In genomic region chr2L:7991391-7991876, dm6 we compare ENCODE assay signal across 6 fruit fly cellular contexts.
TF ChIP-seq lines count a peak whose summit lies in the region.

No protein-coding gene starts in this region.

- TF ChIP-seq CTCF in whole organism, embryonic (GFP tag; optimal IDR thresholded peaks at IDR 0.05; lab: Kevin White, UChicago): no peak

TF ChIP-seq in whole organism, 6 proteins besides CTCF, POLR2A, EP300 and RAD21:
- TF ChIP-seq pan (optimal IDR thresholded peaks at IDR 0.05; lab: Kevin White, UChicago): no peak
- TF ChIP-seq Dll (optimal IDR thresholded peaks at IDR 0.05; lab: Kevin White, UChicago): peak; percentile 93

TF ChIP-seq in whole organism, adult, 20 proteins besides CTCF, POLR2A, EP300 and RAD21:
- TF ChIP-seq Mnt (GFP tag; optimal IDR thresholded peaks at IDR 0.05; lab: Kevin White, UChicago) (peak; percentile 61), bab1 (GFP tag; optimal IDR thresholded peaks at IDR 0.05; lab: Kevin White, UChicago) (no peak), cic (GFP tag; optimal IDR thresholded peaks at IDR 0.05; lab: Kevin White, UChicago) (peak; percentile 27), ovo (GFP tag; optimal IDR thresholded peaks at IDR 0.05; lab: Kevin White, UChicago) (peak; percentile 80)

TF ChIP-seq in whole organism, embryonic, 481 proteins besides CTCF, POLR2A, EP300 and RAD21 (continues in another document):
- TF ChIP-seq CG8924 (tag; optimal IDR thresholded peaks at IDR 0.05; lab: Kevin White, UChicago): no peak
- TF ChIP-seq CG10543 (GFP tag; optimal IDR thresholded peaks at IDR 0.05; lab: Kevin White, UChicago): peak; percentile 11
- TF ChIP-seq CG3163 (GFP tag; optimal IDR thresholded peaks at IDR 0.05; lab: Kevin White, UChicago): peak; percentile 80
- TF ChIP-seq D (optimal IDR thresholded peaks at IDR 0.05; lab: Kevin White, UChicago): peak; percentile 61
- TF ChIP-seq D (GFP tag; optimal IDR thresholded peaks at IDR 0.05; lab: Kevin White, UChicago): no peak
- 0 out of 3 replicates have a peak, but pooled peaks have one; percentile 38 for TF ChIP-seq so (GFP tag; IDR thresholded peaks at IDR 0.05; lab: Robert Waterston, UW)
- 0 out of 3 replicates have a peak, but pooled peaks have one; percentile 27 for TF ChIP-seq CG34422 (GFP tag; IDR thresholded peaks at IDR 0.05; lab: Robert Waterston, UW)
- TF ChIP-seq lab (GFP tag; optimal IDR thresholded peaks at IDR 0.05; lab: Kevin White, UChicago): peak; percentile 22
- TF ChIP-seq kah (GFP tag; optimal IDR thresholded peaks at IDR 0.05; lab: Kevin White, UChicago): peak; percentile 4
- peak; percentile 90 for TF ChIP-seq Ets65A (GFP tag; lab: Kevin White, UChicago)
- 0 out of 2 replicates have a peak, but pooled peaks have one; percentile 15 for TF ChIP-seq H2.0 (GFP tag; IDR thresholded peaks at IDR 0.05; lab: Robert Waterston, UW)
- no peak for TF ChIP-seq CG15011 (GFP tag; optimal IDR thresholded peaks at IDR 0.05; lab: Kevin White, UChicago)
- TF ChIP-seq CG32532 (GFP tag; IDR thresholded peaks at IDR 0.05; lab: Robert Waterston, UW): 0 out of 2 replicates have a peak, but pooled peaks have one; percentile 33
- no peak for TF ChIP-seq CG9876 (GFP tag; optimal IDR thresholded peaks at IDR 0.05; lab: Kevin White, UChicago)
- TF ChIP-seq pros (GFP tag; optimal IDR thresholded peaks at IDR 0.05; lab: Kevin White, UChicago): peak; percentile 55
- peak; percentile 89 for TF ChIP-seq gcm (GFP tag; optimal IDR thresholded peaks at IDR 0.05; lab: Kevin White, UChicago)
- TF ChIP-seq kni (GFP tag; optimal IDR thresholded peaks at IDR 0.05; lab: Kevin White, UChicago): peak; percentile 2
- peak; percentile 46; the same call in 1 of the 2 replicates for TF ChIP-seq sna (GFP tag; IDR thresholded peaks at IDR 0.05; lab: Robert Waterston, UW; ENCODE audit: partially characterized antibody)
- TF ChIP-seq CG12769 (tag; optimal IDR thresholded peaks at IDR 0.05; lab: Kevin White, UChicago): peak; percentile 48
- peak; percentile 82 for TF ChIP-seq Blimp-1 (GFP tag; optimal IDR thresholded peaks at IDR 0.05; lab: Kevin White, UChicago)

TF ChIP-seq in whole organism, prepupa, 60 proteins besides CTCF, POLR2A, EP300 and RAD21:
- TF ChIP-seq CG1621 (tag; optimal IDR thresholded peaks at IDR 0.05; lab: Kevin White, UChicago): peak; percentile 2
- TF ChIP-seq vri (GFP tag; optimal IDR thresholded peaks at IDR 0.05; lab: Kevin White, UChicago): peak; percentile 2
- peak; percentile 15 for TF ChIP-seq CG7368 (GFP tag; optimal IDR thresholded peaks at IDR 0.05; lab: Kevin White, UChicago)
- no peak for TF ChIP-seq salr (GFP tag; optimal IDR thresholded peaks at IDR 0.05; lab: Kevin White, UChicago)
- TF ChIP-seq CG8119 (GFP tag; IDR thresholded peaks at IDR 0.05; lab: Robert Waterston, UW): no peak
- no peak for TF ChIP-seq CG6792 (GFP tag; optimal IDR thresholded peaks at IDR 0.05; lab: Kevin White, UChicago)
- no peak for TF ChIP-seq Eip78C (GFP tag; lab: Kevin White, UChicago)
- TF ChIP-seq CG15336 (GFP tag; IDR thresholded peaks at IDR 0.05; lab: Robert Waterston, UW): no peak
- TF ChIP-seq fkh (GFP tag; optimal IDR thresholded peaks at IDR 0.05; lab: Kevin White, UChicago): no peak
- TF ChIP-seq Eip93F (GFP tag; optimal IDR thresholded peaks at IDR 0.05; lab: Kevin White, UChicago): peak; percentile 47
- TF ChIP-seq CG6163 (GFP tag; IDR thresholded peaks at IDR 0.05; lab: Robert Waterston, UW): peak; percentile 45; the same call in 2 of the 3 replicates
- TF ChIP-seq CG11762 (GFP tag; optimal IDR thresholded peaks at IDR 0.05; lab: Kevin White, UChicago; ENCODE audit: insufficient read depth): no peak
- peak; percentile 62 for TF ChIP-seq svp (GFP tag; lab: Kevin White, UChicago)
- TF ChIP-seq Blimp-1 (GFP tag; optimal IDR thresholded peaks at IDR 0.05; lab: Kevin White, UChicago): peak; percentile 7
- TF ChIP-seq lz (GFP tag; optimal IDR thresholded peaks at IDR 0.05; lab: Kevin White, UChicago): no peak
- peak; percentile 56 for TF ChIP-seq Sox14 (GFP tag; optimal IDR thresholded peaks at IDR 0.05; lab: Kevin White, UChicago)
- TF ChIP-seq ss (GFP tag; optimal IDR thresholded peaks at IDR 0.05; lab: Kevin White, UChicago): peak; percentile 10 to 23
- no peak for TF ChIP-seq CG6808 (GFP tag; optimal IDR thresholded peaks at IDR 0.05; lab: Kevin White, UChicago)
- TF ChIP-seq topi (GFP tag; optimal IDR thresholded peaks at IDR 0.05; lab: Kevin White, UChicago): no peak
- no peak for TF ChIP-seq Gug (GFP tag; IDR thresholded peaks at IDR 0.05; lab: Robert Waterston, UW)
- TF ChIP-seq CG9139 (GFP tag; optimal IDR thresholded peaks at IDR 0.05; lab: Kevin White, UChicago): peak; percentile 24
- peak; percentile 3 for TF ChIP-seq net (GFP tag; optimal IDR thresholded peaks at IDR 0.05; lab: Kevin White, UChicago)
TF ChIP-seq in whole organism, prepupa: peak in this region for 11.

TF ChIP-seq in whole organism, pupa, 21 proteins besides CTCF, POLR2A, EP300 and RAD21:
- 0 out of 3 replicates have a peak, but pooled peaks have one; percentile 5 for TF ChIP-seq fd96Ca (GFP tag; IDR thresholded peaks at IDR 0.05; lab: Robert Waterston, UW)
- no peak for TF ChIP-seq CG13204 (GFP tag; optimal IDR thresholded peaks at IDR 0.05; lab: Kevin White, UChicago)
- TF ChIP-seq CG15710 (tag; optimal IDR thresholded peaks at IDR 0.05; lab: Kevin White, UChicago): no peak
- TF ChIP-seq CG34367 (tag; optimal IDR thresholded peaks at IDR 0.05; lab: Kevin White, UChicago): no peak
- TF ChIP-seq CG8301 (tag; optimal IDR thresholded peaks at IDR 0.05; lab: Kevin White, UChicago): no peak
- TF ChIP-seq CG4496 (GFP tag; IDR thresholded peaks at IDR 0.05; lab: Robert Waterston, UW): peak; percentile 64; the same call in 1 of the 3 replicates
- TF ChIP-seq rn (GFP tag; IDR thresholded peaks at IDR 0.05; lab: Robert Waterston, UW): no peak
- TF ChIP-seq Pif1A (GFP tag; optimal IDR thresholded peaks at IDR 0.05; lab: Kevin White, UChicago): no peak
- TF ChIP-seq CG8159 (tag; optimal IDR thresholded peaks at IDR 0.05; lab: Kevin White, UChicago): no peak
- TF ChIP-seq CG32121 (GFP tag; IDR thresholded peaks at IDR 0.05; lab: Robert Waterston, UW): peak; percentile 15; the same call in 1 of the 2 replicates
- TF ChIP-seq CG9948 (tag; optimal IDR thresholded peaks at IDR 0.05; lab: Kevin White, UChicago): no peak
- no peak for TF ChIP-seq CG17806 (tag; optimal IDR thresholded peaks at IDR 0.05; lab: Kevin White, UChicago)
- TF ChIP-seq CG10348 (GFP tag; IDR thresholded peaks at IDR 0.05; lab: Robert Waterston, UW): no peak
- no peak for TF ChIP-seq Snoo (tag; optimal IDR thresholded peaks at IDR 0.05; lab: Kevin White, UChicago)
- no peak for TF ChIP-seq D1 (tag; optimal IDR thresholded peaks at IDR 0.05; lab: Kevin White, UChicago)
- peak; percentile 9; the same call in 1 of the 2 replicates for TF ChIP-seq Ets98B (GFP tag; IDR thresholded peaks at IDR 0.05; lab: Robert Waterston, UW)
- no peak for TF ChIP-seq Pif1B (GFP tag; optimal IDR thresholded peaks at IDR 0.05; lab: Kevin White, UChicago)
- no peak for TF ChIP-seq CG12605 (GFP tag; IDR thresholded peaks at IDR 0.05; lab: Robert Waterston, UW)
- TF ChIP-seq EcR (GFP tag; optimal IDR thresholded peaks at IDR 0.05; lab: Kevin White, UChicago): peak; percentile 26
- no peak for TF ChIP-seq gl (tag; optimal IDR thresholded peaks at IDR 0.05; lab: Kevin White, UChicago)
- TF ChIP-seq CG14655 (GFP tag; optimal IDR thresholded peaks at IDR 0.05; lab: Kevin White, UChicago): no peak
TF ChIP-seq in whole organism, pupa: peak in this region for 5.

TF ChIP-seq in whole organism, wandering third instar larva, 38 proteins besides CTCF, POLR2A, EP300 and RAD21:
- TF ChIP-seq dl (GFP tag; optimal IDR thresholded peaks at IDR 0.05; lab: Kevin White, UChicago; ENCODE audit: insufficient read depth in 1 of 2, partially characterized antibody in 2 of 2) (peak; percentile 26 to 69), Dif (GFP tag; optimal IDR thresholded peaks at IDR 0.05; lab: Kevin White, UChicago; ENCODE audit: partially characterized antibody) (peak; percentile 46), HLH106 (tag; optimal IDR thresholded peaks at IDR 0.05; lab: Kevin White, UChicago) (peak; percentile 4), N (GFP tag; optimal IDR thresholded peaks at IDR 0.05; lab: Kevin White, UChicago) (no peak), Hr83 (GFP tag; optimal IDR thresholded peaks at IDR 0.05; lab: Kevin White, UChicago; ENCODE audit: poor library complexity, severe bottlenecking) (peak; percentile 51)
